Worm (Caenorhabditis elegans): ENCODE measurements around the gene fbxc-42.
"Not testable (repeated sequence)": the region's sequence is repeated elsewhere in the genome, so short reads cannot be mapped to it uniquely, and the experiment has no call there.

- not testable (repeated sequence) for TF ChIP-seq snpc-4 (GFP tag; optimal IDR thresholded peaks at IDR 0.05); snpc-4 (tag; optimal IDR thresholded peaks at IDR 0.05); ceh-100 (GFP tag; IDR thresholded peaks at IDR 0.05); efl-1 (GFP tag; optimal IDR thresholded peaks at IDR 0.05); nhr-27 (tag; optimal IDR thresholded peaks at IDR 0.05); lin-26 (GFP tag; IDR thresholded peaks at IDR 0.05); F57C9.4 (tag; optimal IDR thresholded peaks at IDR 0.05); madf-10 (tag; optimal IDR thresholded peaks at IDR 0.05); B0336.3 (GFP tag; IDR thresholded peaks at IDR 0.05); unc-130 (GFP tag; optimal IDR thresholded peaks at IDR 0.05); nfya-1 (tag; optimal IDR thresholded peaks at IDR 0.05; ENCODE audit: borderline replicate concordance, insufficient read depth); F49E8.2 (tag; optimal IDR thresholded peaks at IDR 0.05; ENCODE audit: insufficient read depth)
Measured at ce11 chrII:954626-955025, 36.8 kb upstream of the fbxc-42 start, which contains the start of gene fbxc-7.
